Worm (Caenorhabditis elegans) whole organism, midembryonic: ENCODE measurements around the gene E02A10.3.

Source experiments
- T22C8.4 ChIP-seq: fragments of 200-800 bp; sonication (Bioruptor generic); IDR thresholded peaks from 2 replicates; pipeline ENCODE4 v1.3.6; 2022; ENCODE audit warnings: missing genetic modification characterization, missing compliant biosample characterization
- cog-1 ChIP-seq: sonication (generic microtip); optimal IDR thresholded peaks from 2 replicates; lab custom pipeline; 2016; ENCODE audit warnings: missing genetic modification characterization, missing compliant biosample characterization
- flt-1 ChIP-seq: fragments of 200-800 bp; sonication (Bioruptor generic); IDR thresholded peaks from 2 replicates; pipeline ENCODE4 v1.3.6; 2022; ENCODE audit warnings: missing genetic modification characterization, missing compliant biosample characterization
- klf-2 ChIP-seq: fragments of 200-800 bp; sonication (Bioruptor generic); conservative IDR thresholded peaks from 2 replicates; pipeline ENCODE4 v1.3.6; 2022; ENCODE audit warnings: missing genetic modification reagents, missing genetic modification characterization, missing compliant biosample characterization
- med-1 ChIP-seq: sonication (generic microtip); optimal IDR thresholded peaks from 2 replicates; lab custom pipeline; 2017; ENCODE audit warnings: missing genetic modification characterization, mild to moderate bottlenecking, missing compliant biosample characterization, antibody characterized with exemption, missing genetic modification reagents; ENCODE audit not compliant: insufficient read depth
- ref-1 ChIP-seq: fragments of 200-800 bp; sonication (Bioruptor generic); conservative IDR thresholded peaks from 2 replicates; pipeline ENCODE4 v1.3.6; 2022; ENCODE audit warnings: missing genetic modification reagents, missing genetic modification characterization, missing compliant biosample characterization
- tab-1 ChIP-seq: fragments of 200-800 bp; sonication (Bioruptor generic); IDR thresholded peaks from 2 replicates; pipeline ENCODE4 v1.3.6; 2022; ENCODE audit warnings: missing genetic modification characterization, missing compliant biosample characterization
- ztf-23 ChIP-seq: fragments of 200-800 bp; sonication (Bioruptor generic); IDR thresholded peaks from 2 replicates; pipeline ENCODE4 v1.3.6; 2022; ENCODE audit warnings: missing genetic modification reagents, missing genetic modification characterization, missing compliant biosample characterization
- ztf-29 ChIP-seq: fragments of 200-800 bp; sonication (Bioruptor generic); IDR thresholded peaks from 2 replicates; pipeline ENCODE4 v1.3.6; 2022; ENCODE audit warnings: missing genetic modification reagents, missing genetic modification characterization, missing compliant biosample characterization

E02A10.3 gene

ce11 chrV:12636248-12636647 is 56.8 kb downstream of the E02A10.3 start:
- TF ChIP-seq cog-1 (tag; lab: Kevin White, UChicago) (no peak), tab-1 (no peak), med-1 (GFP tag; lab: Kevin White, UChicago) (no peak), flt-1 (GFP tag; lab: Robert Waterston, UW) (no peak), T22C8.4 (GFP tag; lab: Robert Waterston, UW) (no peak), ref-1 (GFP tag; lab: Robert Waterston, UW) (no peak), ztf-29 (GFP tag; lab: Robert Waterston, UW) (no peak), klf-2 (no peak), ztf-23 (GFP tag; lab: Robert Waterston, UW) (no peak)

- TF ChIP-seq ztf-23 (GFP tag; lab: Robert Waterston, UW) (0 out of 2 replicates have a peak, but pooled peaks have one; percentile 48), tab-1 (no peak)
Observed at ce11 chrV:12637238-12637690, 57.9 kb downstream of the E02A10.3 start, which contains the start of gene F56H9.2. Gene F56H9.2 (plus strand): TSS chrV:12637663.
